Worm (Caenorhabditis elegans): Measurements from ENCODE around the gene F35C11.5.

- TF ChIP-seq nhr-25 (tag; optimal IDR thresholded peaks at IDR 0.05) (no peak), ceh-16 (tag; optimal IDR thresholded peaks at IDR 0.05) (no peak), nhr-10 (tag; optimal IDR thresholded peaks at IDR 0.05) (no peak), Y55F3AM.14 (GFP tag; optimal IDR thresholded peaks at IDR 0.05) (no peak), ama-1 (optimal IDR thresholded peaks at IDR 0.05) (no peak), skn-1 (tag; optimal IDR thresholded peaks at IDR 0.05) (no peak), elt-3 (tag; optimal IDR thresholded peaks at IDR 0.05) (no peak), ztf-1 (GFP tag; conservative IDR thresholded peaks at IDR 0.05) (no peak)
Observed at ce11 chrII:8249710-8250109, 3.8 kb upstream of the F35C11.5 start.
